Worm (Caenorhabditis elegans) whole organism, mixed stage, embryonic: ENCODE measurements around the gene R03H10.11.

Experiments
- ceh-39 ChIP-seq: fragments of 150-350 bp; optimal IDR thresholded peaks from 2 replicates; lab custom pipeline; 2014; ENCODE audit warnings: missing biosample characterization, missing genetic modification characterization
- elt-3 ChIP-seq: fragments of 150-350 bp; optimal IDR thresholded peaks from 2 replicates; lab custom pipeline; 2014; ENCODE audit warnings: missing biosample characterization, missing genetic modification characterization
- mab-5 ChIP-seq: fragments of 150-350 bp; optimal IDR thresholded peaks from 2 replicates; lab custom pipeline; 2014; ENCODE audit warnings: missing biosample characterization, missing genetic modification characterization
- mls-2 ChIP-seq: sonication (generic microtip); optimal IDR thresholded peaks from 2 replicates; lab custom pipeline; 2016; ENCODE audit warnings: mild to moderate bottlenecking, missing genetic modification characterization, moderate library complexity, missing compliant biosample characterization
- nhr-2 ChIP-seq: fragments of 150-350 bp; optimal IDR thresholded peaks from 2 replicates; lab custom pipeline; 2014; ENCODE audit warnings: missing biosample characterization, missing genetic modification characterization
- nhr-237 ChIP-seq: fragments of 150-350 bp; optimal IDR thresholded peaks from 2 replicates; lab custom pipeline; 2014; ENCODE audit warnings: missing biosample characterization, missing genetic modification characterization
- nhr-76 ChIP-seq: sonication (generic microtip); optimal IDR thresholded peaks from 2 replicates; lab custom pipeline; 2017; ENCODE audit warnings: missing biosample characterization, missing genetic modification characterization
- snpc-4 ChIP-seq: fragments of 150-350 bp; optimal IDR thresholded peaks from 2 replicates; lab custom pipeline; 2014; ENCODE audit warnings: missing biosample characterization, missing genetic modification characterization
- unc-39 ChIP-seq: fragments of 150-350 bp; optimal IDR thresholded peaks from 2 replicates; lab custom pipeline; 2014; ENCODE audit warnings: missing biosample characterization, missing genetic modification characterization
- unc-62 ChIP-seq: fragments of 150-350 bp; optimal IDR thresholded peaks from 2 replicates; lab custom pipeline; 2014; ENCODE audit warnings: missing biosample characterization, missing genetic modification reagents, missing genetic modification characterization

ce11 chrII:4183979-4184378 is 1.5 kb downstream of the R03H10.11 start:
- TF ChIP-seq nhr-76 (tag; lab: Kevin White, UChicago) = no peak
- no peak for TF ChIP-seq mab-5 (tag; lab: Kevin White, UChicago)
- no peak for TF ChIP-seq mls-2 (tag; lab: Kevin White, UChicago)
- TF ChIP-seq nhr-237 = no peak
- no peak for TF ChIP-seq unc-39
- TF ChIP-seq nhr-2 = no peak
- no peak for TF ChIP-seq ceh-39
- TF ChIP-seq unc-62 = peak; percentile 29
- TF ChIP-seq elt-3 (tag; lab: Kevin White, UChicago) = no peak
- TF ChIP-seq snpc-4 (tag; lab: Kevin White, UChicago) = no peak
